Worm (Caenorhabditis elegans): ENCODE results near the gene best-2.

ce11 chrIV:13112982-13113381, at the start of gene best-2:
- TF ChIP-seq W03F9.2 (tag; optimal IDR thresholded peaks at IDR 0.05): no peak
- no peak for TF ChIP-seq him-1 (tag; optimal IDR thresholded peaks at IDR 0.05)

Measured in whole organism, L4/young adult.